Fruit fly (Drosophila melanogaster) whole organism, wandering third instar larva: ENCODE measurements around the gene CG4842.

Experiments
- CG9705 ChIP-seq: fragments of 200-800 bp; sonication (Bioruptor generic); optimal IDR thresholded peaks from 2 replicates; lab custom pipeline; 2018; ENCODE audit warnings: missing biosample characterization, mild to moderate bottlenecking, missing genetic modification characterization
- OdsH ChIP-seq: fragments of 200-800 bp; sonication (Bioruptor generic); optimal IDR thresholded peaks from 2 replicates; lab custom pipeline; 2016; ENCODE audit warnings: missing biosample characterization, mild to moderate bottlenecking, missing genetic modification characterization
- dl ChIP-seq, 2 experiments: fragments of 175-275, 200-275 bp in 1 of 2; fragments of 200-275 bp in 1 of 2; sonication (Bioruptor generic); optimal IDR thresholded peaks; lab custom pipeline; 2018; ENCODE audit warnings: mild to moderate bottlenecking in 2 of 2, missing biosample characterization in 2 of 2, missing genetic modification characterization in 2 of 2, moderate library complexity in 2 of 2; ENCODE audit not compliant: partially characterized antibody in 2 of 2, insufficient read depth in 1 of 2
- lola ChIP-seq: fragments of >200 bp; optimal IDR thresholded peaks from 2 replicates; lab custom pipeline; 2017; ENCODE audit warnings: missing biosample characterization, missing genetic modification characterization
- pan ChIP-seq: fragments of >200 bp; optimal IDR thresholded peaks from 2 replicates; lab custom pipeline; 2017

DNA sequence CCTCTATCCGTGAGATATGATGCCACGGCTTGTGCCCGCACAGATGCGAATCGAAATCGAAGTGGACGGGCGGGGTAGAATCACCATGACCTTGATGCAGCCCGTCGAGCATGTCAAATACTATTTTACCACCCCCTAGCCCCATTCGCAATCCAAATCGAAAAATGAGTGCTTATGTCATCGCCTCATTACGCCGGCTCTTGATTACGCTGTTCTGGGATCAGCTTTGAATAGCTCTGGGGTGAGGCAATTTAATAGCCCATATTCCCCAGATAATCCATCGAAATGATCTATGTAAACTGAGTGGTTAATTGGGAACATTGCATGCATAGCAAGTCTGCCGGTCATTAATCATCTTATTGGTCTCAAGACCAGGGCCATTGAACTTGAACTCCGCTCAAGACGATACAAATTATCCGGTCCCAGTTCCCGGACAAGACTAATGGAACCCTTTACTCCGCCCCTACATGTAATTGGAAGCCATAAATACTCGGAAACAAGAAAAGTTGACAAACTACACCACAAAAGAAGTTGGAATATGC lies 10.9 kb upstream of the CG4842 start:
- TF ChIP-seq lola (GFP tag; lab: Kevin White, UChicago) (no peak), OdsH (GFP tag; lab: Kevin White, UChicago) (no peak), dl (GFP tag; optimal IDR thresholded peaks at IDR 0.05; lab: Kevin White, UChicago; ENCODE audit: insufficient read depth in 1 of 2, partially characterized antibody in 2 of 2) (no peak), pan (no peak), CG9705 (no peak)
